Fruit fly (Drosophila melanogaster) Kc167 (cell line): ENCODE results near the gene FoxL1.

ENCODE experiments used
- Myc ChIP-seq: fragments of >200 bp; optimal IDR thresholded peaks from 2 replicates; lab custom pipeline; 2017; ENCODE audit warnings: missing external identifiers
- Sin3A ChIP-seq: fragments of >200 bp; optimal IDR thresholded peaks from 2 replicates; lab custom pipeline; 2018; ENCODE audit warnings: missing external identifiers
- h ChIP-seq: fragments of >200 bp; optimal IDR thresholded peaks from 3 replicates; lab custom pipeline; 2018; ENCODE audit warnings: missing external identifiers
- insv ChIP-seq: fragments of >200 bp; optimal IDR thresholded peaks from 3 replicates; lab custom pipeline; 2018; ENCODE audit warnings: missing external identifiers
- psq ChIP-seq: fragments of >200 bp; optimal IDR thresholded peaks from 2 replicates; lab custom pipeline; 2017; ENCODE audit warnings: missing external identifiers
- ttk ChIP-seq: sonication (Bioruptor generic); optimal IDR thresholded peaks from 2 replicates; lab custom pipeline; 2017; ENCODE audit warnings: missing external identifiers

Gene FoxL1

DNA sequence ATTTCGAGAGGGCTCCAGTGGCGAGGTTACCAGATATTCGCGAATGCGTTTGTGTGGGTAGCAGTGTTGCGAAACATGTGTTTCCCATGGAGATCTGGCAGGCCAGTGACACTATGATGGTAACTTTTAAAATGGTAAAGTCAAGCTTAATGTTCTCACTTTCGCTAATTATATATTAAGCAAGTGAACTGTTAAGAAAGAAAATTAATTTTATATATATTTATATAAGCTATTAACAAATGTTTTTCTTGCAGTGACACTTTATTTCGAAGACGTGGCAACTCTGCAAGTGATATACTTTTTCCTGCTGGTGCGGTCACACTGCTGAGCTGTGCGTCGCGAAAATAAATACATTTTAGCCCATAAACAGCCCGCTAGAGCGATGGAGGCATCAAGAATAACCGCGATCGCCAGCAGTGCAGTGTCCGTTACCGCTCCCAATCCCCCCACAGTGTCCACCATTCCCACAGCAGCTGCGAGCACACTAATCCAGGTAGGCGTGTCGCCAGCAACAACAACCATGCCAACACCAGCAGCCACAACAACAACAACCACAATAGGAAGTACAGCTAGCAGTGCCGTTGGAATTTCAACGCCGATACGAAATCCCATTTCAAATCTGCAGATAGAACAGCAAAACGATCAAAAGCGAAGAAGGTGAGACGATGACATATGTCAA lies 21.7 kb downstream of the FoxL1 start, which contains the start of the genes CG11593 and Rcd5:
Gene CG11593, minus strand, starts transcription at position 236 of the 679 bp plus-strand sequence.
Gene Rcd5, plus strand, starts transcription at position 283 of the 679 bp plus-strand sequence.
- TF ChIP-seq psq (no peak), h (no peak), Sin3A (lab: Kevin White, UChicago) (no peak), insv (lab: Kevin White, UChicago) (no peak), ttk (lab: Kevin White, UChicago) (no peak), Myc (no peak)

DNA sequence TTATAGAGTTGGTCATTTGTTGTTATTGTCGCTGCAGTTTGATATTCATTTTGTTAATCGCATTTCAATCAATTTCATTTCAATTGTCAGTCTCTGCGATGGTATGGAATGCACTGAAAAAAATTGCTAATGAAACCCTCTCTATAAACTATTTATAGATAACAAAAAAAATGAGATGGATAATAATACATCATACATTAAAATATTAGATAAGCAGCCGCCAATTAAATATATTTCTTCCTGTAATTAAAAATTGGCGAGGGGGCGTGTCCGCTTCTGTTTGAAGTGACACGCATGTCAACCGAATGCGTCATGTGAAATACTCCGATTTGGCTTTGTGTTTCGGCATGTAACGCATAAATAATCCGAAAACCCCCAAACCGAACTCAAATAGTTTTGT lies 25.8 kb downstream of the FoxL1 start:
- TF ChIP-seq Sin3A (lab: Kevin White, UChicago) = no peak
- TF ChIP-seq insv (lab: Kevin White, UChicago) = no peak
- no peak for TF ChIP-seq Myc
- TF ChIP-seq psq = no peak
- TF ChIP-seq h = no peak
- TF ChIP-seq ttk (lab: Kevin White, UChicago) = no peak

DNA sequence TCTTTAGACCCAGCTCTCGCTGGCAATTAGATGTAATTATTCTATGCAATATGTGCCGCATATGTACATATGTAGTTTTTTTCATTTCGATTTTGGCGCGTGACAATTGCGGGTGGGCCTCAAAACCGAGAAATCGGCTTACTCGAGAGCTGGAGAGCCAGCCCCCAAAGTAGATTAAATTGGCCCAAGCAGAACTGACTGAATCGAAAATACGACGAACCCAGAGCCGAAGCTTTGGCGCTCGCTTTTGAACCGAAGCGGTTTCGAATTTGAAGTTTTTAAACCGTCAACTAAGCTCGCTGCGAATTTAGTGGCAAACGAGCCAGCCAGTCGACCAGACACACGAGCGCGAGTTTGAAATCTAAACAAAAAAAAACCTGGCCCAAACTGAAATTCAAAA lies 27.6 kb downstream of the FoxL1 start, which contains the start of gene CG1136:
Gene CG1136, plus strand, starts transcription at position 308 of the 400 bp plus-strand sequence.
- TF ChIP-seq h = no peak
- no peak for TF ChIP-seq Myc
- no peak for TF ChIP-seq psq
- TF ChIP-seq insv (lab: Kevin White, UChicago) = no peak
- TF ChIP-seq Sin3A (lab: Kevin White, UChicago) = no peak
- no peak for TF ChIP-seq ttk (lab: Kevin White, UChicago)

DNA sequence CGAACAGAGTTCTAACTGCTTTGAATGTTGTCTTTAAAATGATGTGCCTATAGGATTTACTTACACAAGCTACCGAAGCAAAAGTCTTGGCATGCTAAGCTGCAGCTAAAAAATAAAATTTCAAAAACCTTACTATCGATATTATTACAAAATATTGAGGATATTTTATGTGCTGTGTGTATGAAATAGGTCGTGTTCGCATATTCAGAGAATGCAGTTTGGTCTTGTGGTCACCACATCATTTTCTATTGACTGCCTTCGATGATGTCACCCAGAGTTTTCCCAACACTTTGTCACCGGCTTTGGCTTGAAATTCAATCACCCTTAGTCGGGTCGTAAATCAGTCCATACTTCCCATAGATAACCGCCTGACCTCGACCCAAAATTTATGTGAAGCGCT lies 29.0 kb downstream of the FoxL1 start, which contains the start of gene Dpy-30L2:
Gene Dpy-30L2, minus strand, starts transcription at position 101 of the 400 bp plus-strand sequence.
- TF ChIP-seq Sin3A (lab: Kevin White, UChicago) (no peak), psq (no peak), Myc (no peak), ttk (lab: Kevin White, UChicago) (no peak), h (no peak), insv (lab: Kevin White, UChicago) (no peak)

DNA sequence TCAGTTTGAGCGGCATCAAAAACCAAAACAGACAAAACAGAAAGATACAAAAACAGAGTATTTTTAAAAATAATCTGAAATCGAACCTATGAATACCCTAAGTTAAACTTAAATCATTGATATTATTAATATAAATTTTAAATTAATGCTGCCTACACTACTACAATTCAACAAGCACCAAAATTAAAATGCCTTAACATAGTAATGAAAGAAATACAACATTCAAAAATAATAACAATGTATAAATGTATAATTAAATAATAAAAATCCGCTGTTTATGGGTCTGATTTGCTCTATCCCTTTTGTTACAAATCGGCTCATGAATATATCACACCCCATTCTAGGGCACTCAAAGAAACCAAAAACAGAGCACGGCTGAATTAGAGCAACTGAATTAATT lies 30.4 kb downstream of the FoxL1 start:
- TF ChIP-seq insv (lab: Kevin White, UChicago) (no peak), Sin3A (lab: Kevin White, UChicago) (no peak), ttk (lab: Kevin White, UChicago) (no peak), h (no peak), psq (no peak), Myc (no peak)

DNA sequence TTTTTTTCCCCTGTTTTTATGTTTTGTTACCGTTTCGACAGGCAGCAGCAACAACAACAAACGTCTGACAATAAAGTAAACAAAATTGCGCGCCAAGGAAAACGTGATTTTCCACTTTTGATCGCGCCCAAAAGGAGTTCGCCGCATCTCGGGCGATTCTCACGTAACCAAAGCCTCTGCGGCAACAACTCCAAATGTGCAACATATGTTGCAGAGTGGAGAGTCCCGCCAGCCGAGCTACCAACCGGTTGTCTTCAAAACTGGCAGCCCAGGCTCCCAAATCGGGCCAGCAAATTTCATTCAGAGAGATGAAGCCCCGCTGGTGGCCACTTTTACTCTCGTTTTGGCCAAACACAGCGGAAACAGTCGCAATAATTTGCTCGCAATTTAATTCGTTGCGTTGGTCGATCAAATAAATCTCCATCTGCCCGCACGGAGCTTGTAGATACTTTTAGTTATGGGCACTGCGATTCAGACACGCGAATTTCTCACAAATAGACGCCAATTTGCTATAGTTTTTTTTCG lies 36.8 kb downstream of the FoxL1 start:
- TF ChIP-seq insv (lab: Kevin White, UChicago) = no peak
- no peak for TF ChIP-seq psq

DNA sequence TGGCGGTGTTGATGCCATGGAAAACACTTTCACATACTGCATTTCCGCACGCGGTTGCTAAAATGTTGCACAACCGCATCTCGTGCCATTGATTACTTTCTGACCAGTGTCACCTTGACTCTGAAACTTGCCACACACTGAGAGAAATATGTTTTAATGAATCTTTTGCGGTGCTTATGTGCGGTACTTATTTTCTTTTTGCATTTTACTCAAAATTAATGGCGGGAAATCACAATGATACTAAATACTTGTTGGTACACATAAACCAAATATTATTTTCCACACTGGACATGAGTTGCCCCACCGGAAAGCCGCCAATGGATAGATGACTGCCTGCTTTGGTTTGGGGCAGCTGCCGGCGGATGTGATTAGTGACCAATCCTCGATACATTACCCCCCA lies 38.1 kb downstream of the FoxL1 start:
- TF ChIP-seq ttk (lab: Kevin White, UChicago) (no peak), h (no peak), psq (no peak), Sin3A (lab: Kevin White, UChicago) (no peak), Myc (no peak)

DNA sequence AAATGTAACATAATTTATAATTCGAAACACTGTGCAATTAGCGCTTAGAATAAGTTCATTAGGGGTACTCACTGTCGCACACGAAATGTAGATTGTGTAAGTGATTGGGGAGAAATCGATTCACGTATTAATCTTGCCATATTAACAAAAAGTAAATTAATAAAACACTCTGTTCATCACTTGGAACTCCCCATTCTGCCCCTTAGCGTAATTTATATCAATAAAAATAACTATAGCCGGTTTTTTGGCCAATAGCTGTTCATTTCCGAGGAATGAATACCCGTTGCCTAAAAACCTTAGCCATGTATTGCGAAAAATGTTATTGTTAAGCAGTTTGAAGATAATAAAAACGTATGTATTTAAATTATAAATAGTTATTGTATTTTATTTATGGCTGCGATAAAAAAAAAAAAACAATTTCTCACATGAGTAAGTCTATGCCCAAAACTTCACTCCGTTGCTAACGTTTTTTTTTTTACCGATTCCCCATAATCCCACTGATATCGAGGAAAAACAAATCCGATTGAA lies 40.7 kb downstream of the FoxL1 start, which contains the start of gene Ugt305A1:
Gene Ugt305A1, plus strand, starts transcription at position 478 of the 528 bp plus-strand sequence.
- TF ChIP-seq Myc (no peak), psq (no peak), Sin3A (lab: Kevin White, UChicago) (no peak), h (no peak), ttk (lab: Kevin White, UChicago) (no peak), insv (lab: Kevin White, UChicago) (no peak)

DNA sequence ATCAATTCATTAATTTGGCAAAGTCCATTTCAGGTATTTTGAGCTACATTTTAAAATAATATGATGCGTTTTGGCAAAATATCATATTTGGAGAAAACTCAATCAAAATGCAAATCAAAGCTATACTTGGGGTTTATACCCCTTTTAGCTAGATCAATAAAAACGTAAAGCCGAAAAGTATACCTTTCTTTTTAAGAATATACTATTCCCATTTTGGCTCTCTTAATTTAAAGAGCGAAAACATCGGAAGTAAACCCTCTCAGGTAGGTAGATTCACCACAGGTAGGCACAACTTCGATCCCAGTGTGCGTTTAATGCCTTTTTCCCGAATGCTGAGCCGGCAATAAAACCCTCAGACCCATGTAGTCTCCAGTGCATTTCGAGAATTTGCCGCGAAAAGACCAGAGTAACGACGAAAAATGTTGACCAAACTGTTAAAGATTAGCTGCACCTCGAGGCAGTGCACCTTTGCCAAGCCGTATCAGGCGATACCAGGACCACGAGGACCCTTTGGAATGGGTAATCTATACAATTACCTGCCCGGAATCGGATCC lies 43.3 kb downstream of the FoxL1 start, which contains the start of gene dib:
Gene dib, plus strand, starts transcription at position 372 of the 554 bp plus-strand sequence.
- TF ChIP-seq Myc (no peak), Sin3A (lab: Kevin White, UChicago) (no peak), psq (no peak), h (no peak)

DNA sequence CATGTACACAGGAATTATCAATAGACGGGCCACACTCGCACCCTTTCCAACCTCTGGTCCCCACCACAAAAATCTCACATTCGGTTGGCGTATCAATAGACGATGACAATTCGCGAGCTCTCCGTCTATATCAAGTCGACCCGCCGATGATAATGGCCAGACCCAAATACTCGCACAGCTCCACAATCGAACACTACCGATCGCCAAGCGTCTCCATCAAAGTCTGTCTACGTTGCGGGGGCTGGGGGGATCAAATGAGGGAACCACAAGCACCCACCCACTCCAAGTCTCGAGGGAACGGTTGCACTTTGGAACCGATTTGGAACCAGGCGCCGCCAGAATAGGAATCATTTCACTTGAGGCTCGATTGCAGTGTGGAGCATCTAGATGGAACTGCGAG lies 49.7 kb downstream of the FoxL1 start:
- TF ChIP-seq h (no peak), ttk (lab: Kevin White, UChicago) (no peak), insv (lab: Kevin White, UChicago) (no peak), Sin3A (lab: Kevin White, UChicago) (no peak), psq (no peak)

DNA sequence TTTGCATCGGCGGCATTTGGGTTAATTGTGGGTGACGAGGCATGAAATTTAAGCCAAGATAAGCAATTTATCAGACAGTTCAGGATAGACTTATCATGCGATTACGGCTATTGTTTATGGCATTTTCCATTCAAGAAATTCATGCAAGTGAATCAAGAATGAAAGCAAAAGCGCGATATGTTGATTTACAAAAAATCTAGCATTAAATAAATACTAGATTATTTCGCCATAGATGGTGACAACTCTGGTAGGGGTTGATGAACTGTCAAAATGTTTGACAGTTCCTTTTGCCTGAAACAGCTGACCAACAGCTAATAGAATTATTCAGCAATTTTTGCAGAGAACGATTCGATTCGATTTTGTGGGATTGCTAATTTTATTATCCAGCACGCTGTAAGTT lies 50.4 kb downstream of the FoxL1 start, which contains the start of gene CG32259:
Gene CG32259, plus strand, starts transcription at position 301 of the 400 bp plus-strand sequence.
- TF ChIP-seq ttk (lab: Kevin White, UChicago) = no peak
- TF ChIP-seq psq = no peak
- TF ChIP-seq insv (lab: Kevin White, UChicago) = no peak
- TF ChIP-seq h = no peak
- no peak for TF ChIP-seq Myc
- no peak for TF ChIP-seq Sin3A (lab: Kevin White, UChicago)

DNA sequence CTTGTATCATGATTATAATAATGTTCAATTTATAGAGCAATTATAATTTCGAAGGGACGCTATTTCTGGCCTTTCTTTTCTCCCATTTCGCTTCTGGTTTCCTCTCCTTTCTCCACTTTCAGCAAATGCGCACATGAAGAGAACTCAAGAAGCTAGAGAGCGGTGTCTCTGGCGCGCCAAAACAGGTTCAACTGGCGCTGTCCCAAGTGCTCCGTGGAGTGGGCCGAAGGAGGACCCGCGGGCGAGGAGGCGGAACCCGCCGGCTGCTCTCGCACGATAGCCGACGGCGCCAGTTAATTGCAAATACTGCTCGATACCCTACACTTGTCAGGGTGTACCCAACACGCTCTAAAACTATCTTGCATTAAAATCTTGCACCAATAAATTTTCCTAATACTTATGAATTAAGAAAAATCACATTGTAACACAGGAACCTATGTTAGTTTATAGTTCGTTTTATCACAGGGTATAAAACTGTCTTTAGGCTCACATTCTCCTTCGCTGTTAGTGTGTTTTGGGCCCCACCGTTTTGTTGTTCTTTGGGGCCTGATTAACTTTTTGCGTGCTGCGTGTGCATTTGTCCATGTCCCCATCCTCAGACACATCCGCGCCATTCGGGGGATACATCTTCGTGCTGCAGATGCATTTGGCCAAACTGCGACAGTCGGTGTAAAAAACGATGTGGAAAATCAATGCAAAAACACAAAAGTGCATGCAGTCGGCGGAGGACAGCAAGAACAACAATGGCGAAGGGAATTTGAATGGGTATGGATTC lies 51.7 kb downstream of the FoxL1 start:
- TF ChIP-seq Myc (no peak), ttk (lab: Kevin White, UChicago) (no peak), insv (lab: Kevin White, UChicago) (no peak), psq (no peak), h (no peak), Sin3A (lab: Kevin White, UChicago) (no peak)
